Worm (Caenorhabditis elegans) whole organism, early embryonic: Measurements from ENCODE around the gene hda-2.

ENCODE experiments used
- F13C5.2 ChIP-seq: sonication (generic microtip); optimal IDR thresholded peaks from 2 replicates; lab custom pipeline; 2017; ENCODE audit warnings: mild to moderate bottlenecking, missing genetic modification characterization, inconsistent platforms, missing compliant biosample characterization
- ama-1 ChIP-seq: fragments of 150-350 bp; optimal IDR thresholded peaks from 2 replicates; lab custom pipeline; 2014
- ceh-13 ChIP-seq: fragments of 200-800 bp; sonication (Bioruptor generic); optimal IDR thresholded peaks from 2 replicates; lab custom pipeline; 2018; ENCODE audit warnings: mild to moderate bottlenecking, missing genetic modification characterization, missing compliant biosample characterization
- hmbx-1 ChIP-seq: sonication (generic microtip); optimal IDR thresholded peaks from 2 replicates; lab custom pipeline; 2016; ENCODE audit warnings: mild to moderate bottlenecking, missing genetic modification characterization, missing compliant biosample characterization
- hmg-4 ChIP-seq: fragments of 200-800 bp; sonication (Bioruptor generic); optimal IDR thresholded peaks from 2 replicates; lab custom pipeline; 2018; ENCODE audit warnings: mild to moderate bottlenecking, missing genetic modification characterization, missing compliant biosample characterization
- hnd-1 ChIP-seq: sonication (generic microtip); optimal IDR thresholded peaks from 2 replicates; lab custom pipeline; 2016; ENCODE audit warnings: missing genetic modification characterization, missing compliant biosample characterization
- pes-1 ChIP-seq: fragments of 200-800 bp; sonication (Bioruptor generic); IDR thresholded peaks from 2 replicates; pipeline ENCODE4 v1.3.6; 2022; ENCODE audit warnings: missing genetic modification reagents, missing genetic modification characterization, missing compliant biosample characterization
- sea-1 ChIP-seq: fragments of 200-800 bp; sonication (Bioruptor generic); conservative IDR thresholded peaks from 2 replicates; pipeline ENCODE4 v1.3.6; 2022; ENCODE audit warnings: missing genetic modification characterization, missing compliant biosample characterization
- tbx-11 ChIP-seq: fragments of 200-800 bp; sonication (Bioruptor generic); IDR thresholded peaks from 2 replicates; pipeline ENCODE4 v1.3.6; 2022; ENCODE audit warnings: missing genetic modification characterization, missing compliant biosample characterization
- tbx-37 ChIP-seq: fragments of 200-800 bp; sonication (Bioruptor generic); conservative IDR thresholded peaks from 2 replicates; pipeline ENCODE4 v1.3.6; 2022; ENCODE audit warnings: missing genetic modification reagents, missing genetic modification characterization, missing compliant biosample characterization
- tra-4 ChIP-seq: sonication (generic microtip); optimal IDR thresholded peaks from 2 replicates; lab custom pipeline; 2017; ENCODE audit warnings: missing genetic modification characterization, missing compliant biosample characterization

DNA sequence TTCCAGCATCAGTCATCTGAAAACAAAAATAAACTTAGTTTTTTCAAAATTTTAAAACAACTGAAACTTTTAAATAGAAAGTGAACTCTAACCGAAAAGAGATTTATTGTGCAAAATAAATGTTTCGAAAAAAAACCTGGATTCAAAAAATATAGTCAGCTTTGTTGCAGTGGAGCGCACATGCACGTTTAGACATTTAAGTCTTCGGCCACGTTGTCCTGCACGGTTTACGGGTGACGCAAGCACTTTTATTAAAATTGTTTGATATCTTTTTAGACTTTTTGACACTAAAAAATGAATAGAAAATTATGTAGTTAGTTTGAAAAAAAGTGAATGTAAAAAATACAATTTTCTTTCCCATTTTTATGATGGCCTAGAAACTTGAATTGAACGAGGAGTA lies 17.1 kb upstream of the hda-2 start, which contains the start of the genes ubh-4 and algn-6:
- TF ChIP-seq ama-1 (lab: Kevin White, UChicago): no peak
- TF ChIP-seq tbx-11 (GFP tag; lab: Robert Waterston, UW): no peak
- no peak for TF ChIP-seq ceh-13 (GFP tag; lab: Kevin White, UChicago)
- TF ChIP-seq F13C5.2 (tag; lab: Kevin White, UChicago): no peak
- no peak for TF ChIP-seq pes-1
- no peak for TF ChIP-seq sea-1 (GFP tag; lab: Robert Waterston, UW)
- TF ChIP-seq tra-4 (tag; lab: Kevin White, UChicago): no peak
- no peak for TF ChIP-seq hmbx-1 (tag; lab: Kevin White, UChicago)
- no peak for TF ChIP-seq hnd-1 (tag; lab: Kevin White, UChicago)
- TF ChIP-seq tbx-37 (GFP tag; lab: Robert Waterston, UW): 0 out of 2 replicates have a peak, but pooled peaks have one; percentile 7
- TF ChIP-seq hmg-4 (GFP tag; lab: Kevin White, UChicago): no peak
